Worm (Caenorhabditis elegans) whole organism, L1 larva: Measurements from ENCODE around the gene C05C8.7.
A peak's percentile ranks its signal among the peaks of the same experiment; 100 is the strongest.

Experiments
- aly-2 ChIP-seq: fragments of 150-350 bp; optimal IDR thresholded peaks from 2 replicates; lab custom pipeline; 2014; ENCODE audit warnings: missing biosample characterization, missing genetic modification characterization
- ceh-82 ChIP-seq, 3 experiments: fragments of 150-350 bp in 1 of 3; sonication (generic microtip) in 2 of 3; optimal IDR thresholded peaks; 2 replicates each; lab custom pipeline; 2014 to 2017; ENCODE audit warnings: missing biosample characterization in 3 of 3, missing genetic modification characterization in 3 of 3
- efl-1 ChIP-seq, 4 experiments: fragments of 150-350 bp; optimal IDR thresholded peaks in 3 of 4; peaks in 1 of 4; 1 replicate in 1 of 4; 2 replicates in 3 of 4; lab custom pipeline; 2014; ENCODE audit warnings: missing biosample characterization in 2 of 4, missing genetic modification characterization in 2 of 4, missing genetic modification reagents in 2 of 4
- elt-3 ChIP-seq, 6 experiments: fragments of 150-350 bp in 1 of 6; sonication (generic microtip); optimal IDR thresholded peaks; 2 replicates each; lab custom pipeline; 2017 to 2018; ENCODE audit warnings: missing biosample characterization in 6 of 6, missing genetic modification characterization in 6 of 6, inconsistent platforms in 1 of 6
- lin-13 ChIP-seq: fragments of 150-350 bp; optimal IDR thresholded peaks from 2 replicates; lab custom pipeline; 2014; ENCODE audit warnings: missing biosample characterization, missing genetic modification reagents, missing genetic modification characterization
- lin-39 ChIP-seq: fragments of 150-350 bp; optimal IDR thresholded peaks from 2 replicates; lab custom pipeline; 2014; ENCODE audit warnings: missing biosample characterization, missing genetic modification reagents, missing genetic modification characterization
- mdl-1 ChIP-seq, 2 experiments: fragments of 150-350 bp; optimal IDR thresholded peaks; 2 replicates each; lab custom pipeline; 2014 to 2017; ENCODE audit warnings: missing biosample characterization in 2 of 2, missing genetic modification characterization in 2 of 2, inconsistent platforms in 1 of 2
- mep-1 ChIP-seq: fragments of 150-350 bp; optimal IDR thresholded peaks from 2 replicates; lab custom pipeline; 2014; ENCODE audit warnings: missing biosample characterization, missing genetic modification characterization
- nhr-11 ChIP-seq: fragments of 150-350 bp; optimal IDR thresholded peaks from 2 replicates; lab custom pipeline; 2014; ENCODE audit warnings: missing biosample characterization, missing genetic modification characterization
- nhr-28 ChIP-seq: fragments of 150-350 bp; optimal IDR thresholded peaks from 2 replicates; lab custom pipeline; 2014; ENCODE audit warnings: missing biosample characterization, missing genetic modification characterization
- pax-3 ChIP-seq: fragments of 200-800 bp; sonication (Bioruptor generic); optimal IDR thresholded peaks from 2 replicates; lab custom pipeline; 2018; ENCODE audit warnings: mild to moderate bottlenecking, missing genetic modification characterization, moderate library complexity, missing compliant biosample characterization
- unc-62 ChIP-seq: fragments of 150-350 bp; optimal IDR thresholded peaks from 2 replicates; lab custom pipeline; 2014; ENCODE audit warnings: missing biosample characterization, missing genetic modification reagents, missing genetic modification characterization
- zag-1 ChIP-seq: fragments of 150-350 bp; optimal IDR thresholded peaks from 2 replicates; lab custom pipeline; 2014; ENCODE audit warnings: missing biosample characterization, missing genetic modification characterization
- ztf-11 ChIP-seq, 2 experiments: sonication (generic microtip); optimal IDR thresholded peaks; 2 replicates each; lab custom pipeline; 2016 to 2017; ENCODE audit warnings: missing genetic modification characterization in 2 of 2, missing biosample characterization in 1 of 2, missing compliant biosample characterization in 1 of 2

- TF ChIP-seq ceh-82 (tag; optimal IDR thresholded peaks at IDR 0.05; lab: Kevin White, UChicago) (no peak), mep-1 (no peak), unc-62 (GFP tag; lab: Kevin White, UChicago) (no peak), lin-13 (GFP tag; lab: Kevin White, UChicago) (no peak), efl-1 (optimal IDR thresholded peaks at IDR 0.05; lab: Kevin White, UChicago) (no peak), efl-1 (GFP tag; optimal IDR thresholded peaks at IDR 0.05 in 1 of 2; lab: Kevin White, UChicago) (peak in 1 of 2 experiments; percentile 82), pax-3 (tag; lab: Kevin White, UChicago) (no peak), lin-39 (tag; lab: Kevin White, UChicago) (no peak), ztf-11 (tag; optimal IDR thresholded peaks at IDR 0.05; lab: Kevin White, UChicago) (no peak), nhr-28 (tag; lab: Kevin White, UChicago) (no peak), aly-2 (tag; lab: Kevin White, UChicago) (no peak), zag-1 (tag; lab: Kevin White, UChicago) (no peak), nhr-11 (no peak), mdl-1 (tag; optimal IDR thresholded peaks at IDR 0.05; lab: Kevin White, UChicago) (no peak), elt-3 (tag; optimal IDR thresholded peaks at IDR 0.05; lab: Kevin White, UChicago) (no peak)
Observed at ce11 chrV:7209001-7209400, 37.8 kb downstream of the C05C8.7 start.
